Fruit fly (Drosophila melanogaster): ENCODE measurements around the gene CG2574.

DNA sequence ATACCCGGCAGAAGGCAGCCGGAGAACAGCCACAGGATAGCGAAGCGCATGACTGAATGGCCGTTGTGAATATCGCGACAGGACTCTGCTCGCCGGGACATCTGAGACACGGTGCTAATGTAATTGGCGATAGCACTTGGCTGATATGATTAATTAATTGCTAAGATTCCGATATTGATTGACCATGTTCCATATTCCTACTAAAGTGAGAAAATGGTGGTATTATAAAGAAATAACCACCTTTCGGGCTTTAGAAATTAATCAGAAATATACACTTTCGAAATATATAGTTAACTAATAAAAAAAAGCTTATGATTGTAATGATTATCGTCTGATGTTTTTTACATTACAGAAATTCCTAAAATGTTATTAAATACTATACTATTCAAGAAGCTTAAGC lies 31.0 kb upstream of the CG2574 start, which contains the start of gene Ir11a:
- TF ChIP-seq Eip75B (GFP tag; optimal IDR thresholded peaks at IDR 0.05) (no peak), CG4318 (GFP tag; optimal IDR thresholded peaks at IDR 0.05) (no peak), CG34406 (GFP tag; optimal IDR thresholded peaks at IDR 0.05) (no peak), CG6854 (GFP tag; optimal IDR thresholded peaks at IDR 0.05) (no peak), CG15336 (GFP tag; IDR thresholded peaks at IDR 0.05) (no peak), CG8119 (GFP tag; IDR thresholded peaks at IDR 0.05) (no peak), Gug (GFP tag; IDR thresholded peaks at IDR 0.05) (no peak), CG31627 (GFP tag; optimal IDR thresholded peaks at IDR 0.05) (no peak), CG3032 (tag; optimal IDR thresholded peaks at IDR 0.05) (no peak), Sox14 (GFP tag; optimal IDR thresholded peaks at IDR 0.05) (no peak), CG8632 (GFP tag; optimal IDR thresholded peaks at IDR 0.05) (no peak), Ets21C (GFP tag; optimal IDR thresholded peaks at IDR 0.05) (no peak)
